Worm (Caenorhabditis elegans) whole organism, L3 larva: ENCODE results near the gene srg-16.
"Not testable (repeated sequence)": the region's sequence is repeated elsewhere in the genome, so short reads cannot be mapped to it uniquely, and the experiment has no call there.

Source experiments
- ama-1 ChIP-seq: fragments of 150-350 bp; optimal IDR thresholded peaks from 2 replicates; lab custom pipeline; 2018
- ceh-16 ChIP-seq: sonication (generic microtip); optimal IDR thresholded peaks from 2 replicates; lab custom pipeline; 2017; ENCODE audit warnings: missing biosample characterization, missing genetic modification characterization
- daf-12 ChIP-seq: fragments of 150-350 bp; optimal IDR thresholded peaks from 2 replicates; lab custom pipeline; 2014; ENCODE audit warnings: missing biosample characterization, missing genetic modification reagents, missing genetic modification characterization
- elt-3 ChIP-seq, 3 experiments: fragments of 150-350 bp in 1 of 3; sonication (generic microtip) in 2 of 3; optimal IDR thresholded peaks; 2 replicates in 2 of 3; 4 replicates in 1 of 3; lab custom pipeline; 2014 to 2017; ENCODE audit warnings: missing biosample characterization in 3 of 3, missing genetic modification characterization in 3 of 3
- fos-1 ChIP-seq: fragments of 150-350 bp; optimal IDR thresholded peaks from 2 replicates; lab custom pipeline; 2014; ENCODE audit warnings: missing biosample characterization, missing genetic modification characterization
- hmg-11 ChIP-seq: sonication (generic microtip); optimal IDR thresholded peaks from 2 replicates; lab custom pipeline; 2016; ENCODE audit warnings: missing genetic modification characterization, missing compliant biosample characterization
- lin-15B ChIP-seq: fragments of 150-350 bp; optimal IDR thresholded peaks from 2 replicates; lab custom pipeline; 2014; ENCODE audit warnings: missing biosample characterization, missing genetic modification characterization
- lsy-12 ChIP-seq: sonication (generic microtip); optimal IDR thresholded peaks from 2 replicates; lab custom pipeline; 2016; ENCODE audit warnings: mild to moderate bottlenecking, missing genetic modification characterization, missing compliant biosample characterization
- mdl-1 ChIP-seq: fragments of 150-350 bp; optimal IDR thresholded peaks from 2 replicates; lab custom pipeline; 2014; ENCODE audit warnings: missing biosample characterization, missing genetic modification characterization
- nhr-237 ChIP-seq: fragments of 150-350 bp; optimal IDR thresholded peaks from 2 replicates; lab custom pipeline; 2014; ENCODE audit warnings: missing biosample characterization, missing genetic modification characterization
- skn-1 ChIP-seq: fragments of 150-350 bp; optimal IDR thresholded peaks from 2 replicates; lab custom pipeline; 2014; ENCODE audit warnings: missing biosample characterization, missing genetic modification characterization
- snpc-4 ChIP-seq: fragments of 150-350 bp; optimal IDR thresholded peaks from 2 replicates; lab custom pipeline; 2014; ENCODE audit warnings: missing biosample characterization, missing genetic modification characterization
- zag-1 ChIP-seq: fragments of 150-350 bp; optimal IDR thresholded peaks from 2 replicates; lab custom pipeline; 2014; ENCODE audit warnings: missing biosample characterization, missing genetic modification characterization

- TF ChIP-seq fos-1; snpc-4 (tag; lab: Kevin White, UChicago); hmg-11 (tag; lab: Kevin White, UChicago); zag-1 (tag; lab: Kevin White, UChicago); mdl-1 (tag; lab: Kevin White, UChicago); daf-12 (tag; lab: Kevin White, UChicago); nhr-237; lsy-12 (tag; lab: Kevin White, UChicago); ama-1 (lab: Kevin White, UChicago); ceh-16 (tag; lab: Kevin White, UChicago); lin-15B; skn-1 (tag; lab: Kevin White, UChicago); elt-3 (tag; optimal IDR thresholded peaks at IDR 0.05; lab: Kevin White, UChicago): not testable (repeated sequence)
Measured at ce11 chrII:12441164-12441563, 25.8 kb upstream of the srg-16 start, which contains the start of gene Y57A10C.10.
